Fruit fly (Drosophila melanogaster) whole organism, prepupa: ENCODE data around the gene CG32032.

Source experiments
- CG6808 ChIP-seq: fragments of 200-800 bp; sonication (Bioruptor generic); optimal IDR thresholded peaks from 3 replicates; lab custom pipeline; 2017; ENCODE audit warnings: missing biosample characterization, missing genetic modification characterization, mild to moderate bottlenecking, moderate library complexity, missing genetic modification reagents
- CG6854 ChIP-seq: fragments of 200-800 bp; sonication (Bioruptor generic); optimal IDR thresholded peaks from 2 replicates; lab custom pipeline; 2017; ENCODE audit warnings: missing biosample characterization, mild to moderate bottlenecking, missing genetic modification characterization
- CG7368 ChIP-seq: fragments of 200-800 bp; sonication (Bioruptor generic); optimal IDR thresholded peaks from 3 replicates; lab custom pipeline; 2016; ENCODE audit warnings: missing biosample characterization, missing genetic modification characterization
- CG8119 ChIP-seq: fragments of 200-800 bp; sonication (Bioruptor generic); IDR thresholded peaks from 3 replicates; pipeline ENCODE4 v1.3.6; 2022; ENCODE audit warnings: missing biosample characterization, missing genetic modification characterization
- Gug ChIP-seq: fragments of 200-800 bp; sonication (Bioruptor generic); IDR thresholded peaks from 2 replicates; pipeline ENCODE4 v1.3.6; 2022; ENCODE audit warnings: missing biosample characterization, missing genetic modification characterization
- Hr38 ChIP-seq: sonication (Bioruptor generic); optimal IDR thresholded peaks from 2 replicates; lab custom pipeline; 2016; ENCODE audit warnings: missing biosample characterization, missing genetic modification characterization
- Hr4 ChIP-seq: fragments of 200-800 bp; sonication (Bioruptor generic); optimal IDR thresholded peaks from 3 replicates; lab custom pipeline; 2016; ENCODE audit warnings: missing biosample characterization, missing genetic modification characterization

dm6 chr3L:9072731-9073385 lies 20.0 kb upstream of the CG32032 start, which contains the start of the genes CG4911 and CG4942:
- TF ChIP-seq Hr4 (GFP tag; lab: Kevin White, UChicago) (peak; percentile 82), CG6854 (no peak), CG7368 (GFP tag; lab: Kevin White, UChicago) (no peak), CG6808 (GFP tag; lab: Kevin White, UChicago) (no peak), Hr38 (no peak), Gug (GFP tag; lab: Robert Waterston, UW) (peak; percentile 57), CG8119 (GFP tag; lab: Robert Waterston, UW) (no peak)
